Fruit fly (Drosophila melanogaster) whole organism, wandering third instar larva: ENCODE measurements around the gene CG18249.

ENCODE experiments used
- Abd-B ChIP-seq: fragments of >200 bp; optimal IDR thresholded peaks from 2 replicates; lab custom pipeline; 2017; ENCODE audit warnings: missing biosample characterization, missing genetic modification characterization
- CG32264 ChIP-seq: fragments of 200-800 bp; sonication (Bioruptor generic); optimal IDR thresholded peaks from 2 replicates; lab custom pipeline; 2016; ENCODE audit warnings: missing biosample characterization, missing genetic modification characterization
- CG9705 ChIP-seq: fragments of 200-800 bp; sonication (Bioruptor generic); optimal IDR thresholded peaks from 2 replicates; lab custom pipeline; 2018; ENCODE audit warnings: missing biosample characterization, mild to moderate bottlenecking, missing genetic modification characterization
- CrebA ChIP-seq: fragments of 200-800 bp; sonication (Bioruptor generic); optimal IDR thresholded peaks from 2 replicates; lab custom pipeline; 2016; ENCODE audit warnings: missing biosample characterization, mild to moderate bottlenecking, missing genetic modification characterization, borderline replicate concordance
- Dfd ChIP-seq: fragments of >200 bp; optimal IDR thresholded peaks from 2 replicates; lab custom pipeline; 2017; ENCODE audit warnings: missing biosample characterization, missing genetic modification characterization
- Dif ChIP-seq: fragments of 200-275, 200-300 bp; sonication (Bioruptor generic); optimal IDR thresholded peaks from 2 replicates; lab custom pipeline; 2018; ENCODE audit warnings: missing biosample characterization, missing genetic modification characterization; ENCODE audit not compliant: partially characterized antibody
- GATAd ChIP-seq: sonication (Bioruptor generic); optimal IDR thresholded peaks from 2 replicates; lab custom pipeline; 2016; ENCODE audit warnings: missing biosample characterization, missing genetic modification characterization
- HLH106 ChIP-seq: fragments of 200-800 bp; optimal IDR thresholded peaks from 3 replicates; lab custom pipeline; 2019; ENCODE audit warnings: missing biosample characterization, mild to moderate bottlenecking, missing genetic modification characterization, moderate library complexity
- Hnf4 ChIP-seq: fragments of 200-800 bp; sonication (Bioruptor generic); optimal IDR thresholded peaks from 2 replicates; lab custom pipeline; 2016; ENCODE audit warnings: missing biosample characterization, mild to moderate bottlenecking, missing genetic modification characterization
- Hr78 ChIP-seq: fragments of >200 bp; optimal IDR thresholded peaks from 2 replicates; lab custom pipeline; 2017; ENCODE audit warnings: missing biosample characterization, missing genetic modification characterization
- Hr83 ChIP-seq: fragments of 200-300 bp; sonication (Bioruptor generic); optimal IDR thresholded peaks from 2 replicates; lab custom pipeline; 2016; ENCODE audit warnings: missing biosample characterization, mild to moderate bottlenecking, missing genetic modification characterization, moderate library complexity; ENCODE audit not compliant: poor library complexity, severe bottlenecking
- Jra ChIP-seq: sonication (Bioruptor generic); optimal IDR thresholded peaks from 2 replicates; lab custom pipeline; 2016; ENCODE audit warnings: missing biosample characterization, missing genetic modification characterization
- Mio ChIP-seq: sonication (Bioruptor generic); optimal IDR thresholded peaks from 2 replicates; lab custom pipeline; 2016; ENCODE audit warnings: missing biosample characterization, missing genetic modification characterization
- Myc ChIP-seq: fragments of >200 bp; optimal IDR thresholded peaks from 2 replicates; lab custom pipeline; 2017
- N ChIP-seq: fragments of >200 bp; optimal IDR thresholded peaks from 2 replicates; lab custom pipeline; 2018; ENCODE audit warnings: missing biosample characterization, missing external identifiers, missing genetic modification characterization
- OdsH ChIP-seq: fragments of 200-800 bp; sonication (Bioruptor generic); optimal IDR thresholded peaks from 2 replicates; lab custom pipeline; 2016; ENCODE audit warnings: missing biosample characterization, mild to moderate bottlenecking, missing genetic modification characterization
- Rel ChIP-seq, 2 experiments: fragments of 200-800 bp; sonication (Bioruptor generic) in 1 of 2; optimal IDR thresholded peaks; 2 replicates in 1 of 2; 3 replicates in 1 of 2; lab custom pipeline; 2016 to 2019; ENCODE audit warnings: mild to moderate bottlenecking in 2 of 2, missing biosample characterization in 2 of 2, missing genetic modification characterization in 2 of 2, moderate library complexity in 1 of 2
- Sp1 ChIP-seq: fragments of 200-800 bp; sonication (Bioruptor generic); optimal IDR thresholded peaks from 3 replicates; lab custom pipeline; 2019; ENCODE audit warnings: missing biosample characterization, mild to moderate bottlenecking, missing genetic modification characterization, moderate library complexity
- Vsx2 ChIP-seq: fragments of 200-300, 225-300 bp; sonication (Bioruptor generic); optimal IDR thresholded peaks from 2 replicates; lab custom pipeline; 2018; ENCODE audit warnings: missing biosample characterization, missing genetic modification characterization; ENCODE audit not compliant: partially characterized antibody
- brk ChIP-seq: fragments of 200-800 bp; sonication (Bioruptor generic); optimal IDR thresholded peaks from 2 replicates; lab custom pipeline; 2016; ENCODE audit warnings: missing biosample characterization, mild to moderate bottlenecking, missing genetic modification characterization
- dl ChIP-seq, 2 experiments: fragments of 175-275, 200-275 bp in 1 of 2; fragments of 200-275 bp in 1 of 2; sonication (Bioruptor generic); optimal IDR thresholded peaks; lab custom pipeline; 2018; ENCODE audit warnings: mild to moderate bottlenecking in 2 of 2, missing biosample characterization in 2 of 2, missing genetic modification characterization in 2 of 2, moderate library complexity in 2 of 2; ENCODE audit not compliant: partially characterized antibody in 2 of 2, insufficient read depth in 1 of 2
- dmrt93B ChIP-seq: fragments of 200-800 bp; sonication (Bioruptor generic); optimal IDR thresholded peaks from 2 replicates; lab custom pipeline; 2018; ENCODE audit warnings: missing biosample characterization, mild to moderate bottlenecking, missing genetic modification characterization
- dsf ChIP-seq: sonication (Bioruptor generic); optimal IDR thresholded peaks from 2 replicates; lab custom pipeline; 2016; ENCODE audit warnings: missing biosample characterization, missing genetic modification characterization, borderline replicate concordance
- ey ChIP-seq: fragments of 200-800 bp; sonication (Bioruptor generic); optimal IDR thresholded peaks from 2 replicates; lab custom pipeline; 2016; ENCODE audit warnings: missing biosample characterization, missing genetic modification characterization
- foxo ChIP-seq, 2 experiments: fragments of 200-800 bp; sonication (Bioruptor generic); optimal IDR thresholded peaks; 2 replicates in 1 of 2; 3 replicates in 1 of 2; lab custom pipeline; 2016 to 2017; ENCODE audit warnings: missing biosample characterization in 2 of 2, missing genetic modification characterization in 2 of 2
- h ChIP-seq: fragments of 200-800 bp; sonication (Bioruptor generic); optimal IDR thresholded peaks from 3 replicates; lab custom pipeline; 2016; ENCODE audit warnings: missing biosample characterization, mild to moderate bottlenecking, missing genetic modification characterization
- jim ChIP-seq: fragments of 175-275, 200-325 bp; sonication (Bioruptor generic); optimal IDR thresholded peaks from 2 replicates; lab custom pipeline; 2016; ENCODE audit warnings: missing biosample characterization, mild to moderate bottlenecking, missing genetic modification characterization
- lola ChIP-seq: fragments of >200 bp; optimal IDR thresholded peaks from 2 replicates; lab custom pipeline; 2017; ENCODE audit warnings: missing biosample characterization, missing genetic modification characterization
- pan ChIP-seq: fragments of >200 bp; optimal IDR thresholded peaks from 2 replicates; lab custom pipeline; 2017
- psq ChIP-seq: fragments of 200-800 bp; sonication (Bioruptor generic); optimal IDR thresholded peaks from 3 replicates; lab custom pipeline; 2017; ENCODE audit warnings: missing biosample characterization, mild to moderate bottlenecking, missing genetic modification characterization, moderate library complexity
- rgr ChIP-seq: fragments of 200-800 bp; sonication (Bioruptor generic); optimal IDR thresholded peaks from 3 replicates; lab custom pipeline; 2016; ENCODE audit warnings: missing biosample characterization, mild to moderate bottlenecking, missing genetic modification characterization
- sage ChIP-seq: fragments of 200-800 bp; sonication (Bioruptor generic); optimal IDR thresholded peaks from 2 replicates; lab custom pipeline; 2016; ENCODE audit warnings: missing biosample characterization, mild to moderate bottlenecking, missing genetic modification characterization
- sv ChIP-seq: fragments of 200-800 bp; sonication (Bioruptor generic); optimal IDR thresholded peaks from 3 replicates; lab custom pipeline; 2016; ENCODE audit warnings: missing biosample characterization, missing genetic modification characterization
- tai ChIP-seq: sonication (Bioruptor generic); optimal IDR thresholded peaks from 2 replicates; lab custom pipeline; 2016; ENCODE audit warnings: missing biosample characterization, missing genetic modification characterization
- usp ChIP-seq: fragments of >200 bp; optimal IDR thresholded peaks from 2 replicates; lab custom pipeline; 2017; ENCODE audit warnings: missing biosample characterization, missing genetic modification characterization

CG18249 gene

dm6 chr3R:8181412-8182108 is 38.4 kb upstream of the CG18249 start, which contains the start of gene grn (continued):
- TF ChIP-seq CG9705 (GFP tag; lab: Kevin White, UChicago) (no peak), h (peak; percentile 83), HLH106 (tag; lab: Kevin White, UChicago) (no peak), Myc (no peak)
- TF ChIP-seq, all 38 proteins: peak for 18

dm6 chr3R:8183502-8183901 is 36.4 kb upstream of the CG18249 start:
- TF ChIP-seq ey (no peak), h (peak; percentile 4), Dif (GFP tag; lab: Kevin White, UChicago) (no peak), Rel (GFP tag; optimal IDR thresholded peaks at IDR 0.05; lab: Kevin White, UChicago) (no peak), Rel (tag; optimal IDR thresholded peaks at IDR 0.05; lab: Kevin White, UChicago) (peak; percentile 10), Vsx2 (GFP tag; lab: Kevin White, UChicago) (peak; percentile 18)

- TF ChIP-seq sage (GFP tag; lab: Kevin White, UChicago) = no peak
- TF ChIP-seq Rel (GFP tag; optimal IDR thresholded peaks at IDR 0.05; lab: Kevin White, UChicago) = no peak
- TF ChIP-seq Rel (tag; optimal IDR thresholded peaks at IDR 0.05; lab: Kevin White, UChicago) = no peak
- no peak for TF ChIP-seq sv
- no peak for TF ChIP-seq dl (GFP tag; optimal IDR thresholded peaks at IDR 0.05; lab: Kevin White, UChicago; ENCODE audit: insufficient read depth in 1 of 2, partially characterized antibody in 2 of 2)
- no peak for TF ChIP-seq Abd-B
- no peak for TF ChIP-seq Dfd (GFP tag; lab: Kevin White, UChicago)
- no peak for TF ChIP-seq Vsx2 (GFP tag; lab: Kevin White, UChicago)
- no peak for TF ChIP-seq Hr78
- TF ChIP-seq CG32264 (GFP tag; lab: Kevin White, UChicago) = no peak
- no peak for TF ChIP-seq Dif (GFP tag; lab: Kevin White, UChicago)
- TF ChIP-seq Hnf4 (GFP tag; lab: Kevin White, UChicago) = no peak
- no peak for TF ChIP-seq usp (GFP tag; lab: Kevin White, UChicago)
- no peak for TF ChIP-seq Sp1
- TF ChIP-seq jim (GFP tag; lab: Kevin White, UChicago) = no peak
- no peak for TF ChIP-seq psq (GFP tag; lab: Kevin White, UChicago)
- TF ChIP-seq Myc = no peak
- no peak for TF ChIP-seq brk
- no peak for TF ChIP-seq lola (GFP tag; lab: Kevin White, UChicago)
Observed at dm6 chr3R:8187446-8188133, 32.4 kb upstream of the CG18249 start.

dm6 chr3R:8189473-8189872 is 30.5 kb upstream of the CG18249 start:
- TF ChIP-seq Mio = no peak
- no peak for TF ChIP-seq Rel (GFP tag; optimal IDR thresholded peaks at IDR 0.05; lab: Kevin White, UChicago)
- TF ChIP-seq Rel (tag; optimal IDR thresholded peaks at IDR 0.05; lab: Kevin White, UChicago) = no peak
- TF ChIP-seq dsf (GFP tag; lab: Kevin White, UChicago) = no peak
- TF ChIP-seq Dfd (GFP tag; lab: Kevin White, UChicago) = no peak
- TF ChIP-seq Hr83 = no peak
- TF ChIP-seq sage (GFP tag; lab: Kevin White, UChicago) = no peak
- no peak for TF ChIP-seq OdsH (GFP tag; lab: Kevin White, UChicago)
- TF ChIP-seq GATAd (GFP tag; lab: Kevin White, UChicago) = no peak

dm6 chr3R:8190866-8191265 is 29.1 kb upstream of the CG18249 start:
- TF ChIP-seq GATAd (GFP tag; lab: Kevin White, UChicago) (no peak), psq (GFP tag; lab: Kevin White, UChicago) (no peak), tai (GFP tag; lab: Kevin White, UChicago) (no peak), CG32264 (GFP tag; lab: Kevin White, UChicago) (no peak), sv (no peak), brk (no peak), jim (GFP tag; lab: Kevin White, UChicago) (no peak), foxo (GFP tag; optimal IDR thresholded peaks at IDR 0.05; lab: Kevin White, UChicago) (no peak), pan (lab: Kevin White, UChicago) (no peak), CrebA (GFP tag; lab: Kevin White, UChicago) (no peak), Hr83 (no peak), rgr (GFP tag; lab: Kevin White, UChicago) (no peak), Mio (no peak), Jra (no peak), ey (no peak), dmrt93B (GFP tag; lab: Kevin White, UChicago) (no peak), h (peak; percentile 3), Hnf4 (GFP tag; lab: Kevin White, UChicago) (no peak), Hr78 (no peak), N (GFP tag; lab: Kevin White, UChicago) (peak; percentile 66), dl (GFP tag; optimal IDR thresholded peaks at IDR 0.05; lab: Kevin White, UChicago; ENCODE audit: insufficient read depth in 1 of 2, partially characterized antibody in 2 of 2) (peak in 1 of 2 experiments; percentile 39), Vsx2 (GFP tag; lab: Kevin White, UChicago) (peak; percentile 48), lola (GFP tag; lab: Kevin White, UChicago) (no peak), Dfd (GFP tag; lab: Kevin White, UChicago) (no peak), HLH106 (tag; lab: Kevin White, UChicago) (no peak), Rel (GFP tag; optimal IDR thresholded peaks at IDR 0.05; lab: Kevin White, UChicago) (no peak), Rel (tag; optimal IDR thresholded peaks at IDR 0.05; lab: Kevin White, UChicago) (no peak), Dif (GFP tag; lab: Kevin White, UChicago) (peak; percentile 73)
